Fruit fly (Drosophila melanogaster): ENCODE measurements around the gene sina.

sina gene

dm6 chr3L:16885042-16885441 is 31.5 kb downstream of the sina start (continued):
- no peak for TF ChIP-seq CG15696 (tag; optimal IDR thresholded peaks at IDR 0.05)
- TF ChIP-seq Jarid2 (GFP tag; optimal IDR thresholded peaks at IDR 0.05), result no peak
- TF ChIP-seq CG15514 (GFP tag; optimal IDR thresholded peaks at IDR 0.05), result peak; percentile 40
- TF ChIP-seq Atf6 (GFP tag; IDR thresholded peaks at IDR 0.05), result 0 out of 2 replicates have a peak, but pooled peaks have one; percentile 38
- no peak for TF ChIP-seq sug (tag; optimal IDR thresholded peaks at IDR 0.05)
- peak; percentile 21 for TF ChIP-seq cwo (GFP tag; optimal IDR thresholded peaks at IDR 0.05)
- TF ChIP-seq CG10959 (GFP tag; IDR thresholded peaks at IDR 0.05), result no peak
- peak; percentile 61 for TF ChIP-seq gem (tag; optimal IDR thresholded peaks at IDR 0.05)
- 0 out of 2 replicates have a peak, but pooled peaks have one; percentile 45 for TF ChIP-seq ranshi (GFP tag; IDR thresholded peaks at IDR 0.05)
- TF ChIP-seq CG8388 (GFP tag; optimal IDR thresholded peaks at IDR 0.05), result no peak
- TF ChIP-seq grau (tag; optimal IDR thresholded peaks at IDR 0.05), result peak; percentile 46
- TF ChIP-seq CoRest (tag; optimal IDR thresholded peaks at IDR 0.05), result peak; percentile 38
- no peak for TF ChIP-seq hkb (optimal IDR thresholded peaks at IDR 0.05)
- peak; percentile 59; the same call in 1 of the 2 replicates for TF ChIP-seq hkb (GFP tag; IDR thresholded peaks at IDR 0.05)
- TF ChIP-seq CG3163 (GFP tag; optimal IDR thresholded peaks at IDR 0.05), result no peak
- TF ChIP-seq ham (GFP tag; IDR thresholded peaks at IDR 0.05), result no peak
- no peak for TF ChIP-seq Doc2 (GFP tag; IDR thresholded peaks at IDR 0.05)
- TF ChIP-seq tap (tag; optimal IDR thresholded peaks at IDR 0.05), result peak; percentile 22
- TF ChIP-seq CG14014 (GFP tag; IDR thresholded peaks at IDR 0.05), result peak; percentile 48; the same call in 1 of the 2 replicates
- no peak for TF ChIP-seq CG33213 (GFP tag; optimal IDR thresholded peaks at IDR 0.05)
- TF ChIP-seq CG7357 (GFP tag; IDR thresholded peaks at IDR 0.05), result no peak
- TF ChIP-seq CG13424 (tag; optimal IDR thresholded peaks at IDR 0.05), result peak; percentile 26
- TF ChIP-seq prd (optimal IDR thresholded peaks at IDR 0.05), result no peak
- 0 out of 3 replicates have a peak, but pooled peaks have one; percentile 22 for TF ChIP-seq prd (GFP tag; IDR thresholded peaks at IDR 0.05)
- no peak for TF ChIP-seq sc (optimal IDR thresholded peaks at IDR 0.05)
- TF ChIP-seq sc (GFP tag; optimal IDR thresholded peaks at IDR 0.05), result no peak
- TF ChIP-seq CG30431 (GFP tag; optimal IDR thresholded peaks at IDR 0.05), result no peak
- peak; percentile 34 for TF ChIP-seq unpg (GFP tag; optimal IDR thresholded peaks at IDR 0.05)
- TF ChIP-seq Atf-2 (GFP tag; optimal IDR thresholded peaks at IDR 0.05), result no peak
- TF ChIP-seq ash1 (GFP tag; optimal IDR thresholded peaks at IDR 0.05), result no peak
- no peak for TF ChIP-seq maf-S (GFP tag; optimal IDR thresholded peaks at IDR 0.05)
- TF ChIP-seq gcm (GFP tag; optimal IDR thresholded peaks at IDR 0.05), result no peak
- TF ChIP-seq NfI (GFP tag; optimal IDR thresholded peaks at IDR 0.05), result peak; percentile 30
- no peak for TF ChIP-seq Gsc (GFP tag; IDR thresholded peaks at IDR 0.05)
- no peak for TF ChIP-seq CG6813 (GFP tag; optimal IDR thresholded peaks at IDR 0.05)
- no peak for TF ChIP-seq CkIIα-i1 (GFP tag; IDR thresholded peaks at IDR 0.05)
- TF ChIP-seq chn (GFP tag; optimal IDR thresholded peaks at IDR 0.05), result no peak
- peak; percentile 6 for TF ChIP-seq pho (GFP tag; optimal IDR thresholded peaks at IDR 0.05)
- TF ChIP-seq Side (GFP tag; optimal IDR thresholded peaks at IDR 0.05), result no peak
- no peak for TF ChIP-seq run (tag; optimal IDR thresholded peaks at IDR 0.05)
- TF ChIP-seq Xbp1 (GFP tag; optimal IDR thresholded peaks at IDR 0.05), result no peak
- TF ChIP-seq CG7786 (GFP tag; optimal IDR thresholded peaks at IDR 0.05), result no peak
- peak; percentile 68 for TF ChIP-seq Ptx1 (GFP tag; IDR thresholded peaks at IDR 0.05)
- peak; percentile 41 for TF ChIP-seq CG17359 (tag; optimal IDR thresholded peaks at IDR 0.05)
- peak; percentile 72 for TF ChIP-seq CG2678 (tag; optimal IDR thresholded peaks at IDR 0.05)
- 0 out of 2 replicates have a peak, but pooled peaks have one; percentile 13 for TF ChIP-seq CG11696 (GFP tag; IDR thresholded peaks at IDR 0.05)
- no peak for TF ChIP-seq CG17385 (GFP tag; optimal IDR thresholded peaks at IDR 0.05)
- TF ChIP-seq CG11085 (GFP tag; IDR thresholded peaks at IDR 0.05), result no peak
- TF ChIP-seq CG3838 (GFP tag; optimal IDR thresholded peaks at IDR 0.05), result no peak
- TF ChIP-seq CG9817 (tag; optimal IDR thresholded peaks at IDR 0.05), result peak; percentile 20
- TF ChIP-seq E2f1 (GFP tag; IDR thresholded peaks at IDR 0.05), result 0 out of 2 replicates have a peak, but pooled peaks have one; percentile 27
- TF ChIP-seq cas (GFP tag; IDR thresholded peaks at IDR 0.05), result peak; percentile 51; the same call in 1 of the 2 replicates
